Fruit fly (Drosophila melanogaster): ENCODE measurements around the gene CG43248.
A peak's percentile ranks its signal among the peaks of the same experiment; 100 is the strongest.

The CG43248 gene

DNA sequence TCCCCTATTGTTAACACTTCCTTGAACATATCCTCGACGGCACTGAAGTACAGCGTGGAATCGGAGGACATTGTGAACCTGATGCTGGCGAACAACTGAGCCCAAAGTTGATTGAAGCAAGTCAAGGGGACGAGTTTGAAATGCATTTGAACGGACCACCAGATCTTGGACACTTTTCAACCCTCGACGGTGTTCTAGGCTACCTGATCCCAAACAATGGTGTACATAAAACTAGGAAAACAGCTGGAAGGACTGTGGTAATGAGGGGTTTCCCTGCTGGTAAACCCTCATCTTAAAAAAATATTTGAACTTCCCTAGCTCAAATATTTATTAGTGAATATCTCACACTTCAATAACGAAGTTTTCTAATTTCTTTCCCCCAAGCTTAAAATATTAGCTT lies 14.3 kb downstream of the CG43248 start, which contains the start of gene CG13454:
Gene CG13454, minus strand, starts transcription at position 101 of the 400 bp plus-strand sequence.
- TF ChIP-seq fd96Ca (GFP tag; IDR thresholded peaks at IDR 0.05) (no peak), CG13204 (GFP tag; optimal IDR thresholded peaks at IDR 0.05) (no peak), EcR (GFP tag; optimal IDR thresholded peaks at IDR 0.05) (no peak), CG17806 (tag; optimal IDR thresholded peaks at IDR 0.05) (no peak), CG34367 (tag; optimal IDR thresholded peaks at IDR 0.05) (no peak), Pif1A (GFP tag; optimal IDR thresholded peaks at IDR 0.05) (no peak), CG8301 (tag; optimal IDR thresholded peaks at IDR 0.05) (no peak), CG4496 (GFP tag; IDR thresholded peaks at IDR 0.05) (no peak), CG10348 (GFP tag; IDR thresholded peaks at IDR 0.05) (no peak), D1 (tag; optimal IDR thresholded peaks at IDR 0.05) (no peak), CG12605 (GFP tag; IDR thresholded peaks at IDR 0.05) (no peak), CG15710 (tag; optimal IDR thresholded peaks at IDR 0.05) (no peak), gl (tag; optimal IDR thresholded peaks at IDR 0.05) (no peak), Ets98B (GFP tag; IDR thresholded peaks at IDR 0.05) (no peak), CG14655 (GFP tag; optimal IDR thresholded peaks at IDR 0.05) (no peak), Snoo (tag; optimal IDR thresholded peaks at IDR 0.05) (no peak)

dm6 chr3L:15516440-15516839 lies 14.8 kb downstream of the CG43248 start:
- TF ChIP-seq CG15710 (tag; optimal IDR thresholded peaks at IDR 0.05): no peak
- peak; percentile 53 for TF ChIP-seq EcR (GFP tag; optimal IDR thresholded peaks at IDR 0.05)

DNA sequence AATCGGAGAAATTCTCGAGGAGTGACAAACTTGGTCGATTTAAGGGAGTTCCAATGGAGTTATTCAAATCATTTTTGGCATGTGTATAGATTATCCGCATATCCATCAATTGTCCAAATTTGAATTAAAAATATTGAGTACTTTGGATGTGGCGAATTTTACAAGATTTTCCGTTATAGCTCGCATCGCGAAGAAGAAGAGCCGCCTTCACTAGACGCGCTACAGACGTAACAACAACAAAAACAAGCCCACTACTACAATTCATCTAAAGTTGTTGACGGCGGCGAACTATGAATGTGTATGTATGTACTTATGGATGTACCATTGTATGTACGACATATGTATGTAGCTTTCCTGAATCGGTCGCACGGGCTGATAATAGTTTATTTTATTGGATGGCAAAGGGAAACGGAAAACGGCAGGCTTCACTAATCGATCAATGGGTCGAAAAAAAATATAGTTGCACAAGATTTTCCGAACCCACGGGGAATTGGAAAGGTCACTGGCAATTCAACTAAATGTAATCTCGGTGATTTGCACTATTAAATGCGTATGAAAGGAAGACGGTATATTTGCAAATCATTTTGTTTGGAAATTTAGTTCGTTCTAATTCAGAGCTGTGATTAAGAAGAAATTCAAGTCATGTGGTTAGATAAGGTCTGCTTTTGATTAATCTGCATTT lies 16.3 kb downstream of the CG43248 start:
- TF ChIP-seq Pif1A (GFP tag; optimal IDR thresholded peaks at IDR 0.05) (no peak), CG32121 (GFP tag; IDR thresholded peaks at IDR 0.05) (0 out of 2 replicates have a peak, but pooled peaks have one; percentile 8)

DNA sequence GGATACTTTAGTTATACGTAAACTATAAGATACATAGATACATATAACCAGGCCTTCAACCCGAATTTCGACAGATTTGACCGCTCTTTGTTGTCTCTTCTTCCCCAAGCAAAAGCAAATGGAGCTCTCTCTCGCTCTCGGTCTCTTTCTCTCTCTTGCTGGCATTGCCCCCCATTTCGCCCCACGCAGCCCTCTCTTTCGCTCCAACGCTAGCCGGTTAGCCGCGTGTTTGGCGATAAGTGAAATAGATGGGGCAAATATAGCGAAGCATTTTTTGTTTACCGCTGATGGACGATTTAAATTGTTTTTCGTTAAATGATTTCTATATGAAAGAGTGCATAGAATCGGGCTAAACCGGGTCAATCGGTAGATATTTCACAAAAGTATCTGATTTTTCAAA lies 16.9 kb downstream of the CG43248 start:
- TF ChIP-seq EcR (GFP tag; optimal IDR thresholded peaks at IDR 0.05) (peak; percentile 83), CG8301 (tag; optimal IDR thresholded peaks at IDR 0.05) (no peak), CG32121 (GFP tag; IDR thresholded peaks at IDR 0.05) (peak; percentile 43; the same call in 1 of the 2 replicates), gl (tag; optimal IDR thresholded peaks at IDR 0.05) (no peak), CG12605 (GFP tag; IDR thresholded peaks at IDR 0.05) (peak; percentile 60)

DNA sequence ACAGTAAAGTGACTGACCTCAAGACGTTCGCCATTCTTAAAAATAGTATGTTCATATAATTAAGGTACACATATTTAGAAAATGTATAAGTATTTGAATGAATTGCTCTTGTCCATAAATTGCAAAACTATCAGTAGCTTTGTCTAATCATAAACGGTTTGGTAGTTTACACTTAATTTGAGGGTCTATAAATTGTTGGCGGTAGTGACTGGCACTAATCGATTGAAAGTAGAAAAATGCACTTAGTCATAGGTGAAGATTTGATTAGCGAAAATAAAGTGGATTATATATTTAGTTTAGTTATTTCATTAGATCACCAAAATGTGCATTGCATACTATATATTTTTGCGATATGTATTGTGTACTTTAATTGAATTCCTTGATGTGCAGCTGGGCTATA lies 17.5 kb downstream of the CG43248 start:
- TF ChIP-seq fd96Ca (GFP tag; IDR thresholded peaks at IDR 0.05): no peak
- TF ChIP-seq D1 (tag; optimal IDR thresholded peaks at IDR 0.05): no peak
- TF ChIP-seq CG12605 (GFP tag; IDR thresholded peaks at IDR 0.05): no peak
- TF ChIP-seq rn (GFP tag; IDR thresholded peaks at IDR 0.05): no peak
- no peak for TF ChIP-seq CG34367 (tag; optimal IDR thresholded peaks at IDR 0.05)
- no peak for TF ChIP-seq Snoo (tag; optimal IDR thresholded peaks at IDR 0.05)
- TF ChIP-seq CG15710 (tag; optimal IDR thresholded peaks at IDR 0.05): no peak
- no peak for TF ChIP-seq Pif1B (GFP tag; optimal IDR thresholded peaks at IDR 0.05)
- no peak for TF ChIP-seq EcR (GFP tag; optimal IDR thresholded peaks at IDR 0.05)

DNA sequence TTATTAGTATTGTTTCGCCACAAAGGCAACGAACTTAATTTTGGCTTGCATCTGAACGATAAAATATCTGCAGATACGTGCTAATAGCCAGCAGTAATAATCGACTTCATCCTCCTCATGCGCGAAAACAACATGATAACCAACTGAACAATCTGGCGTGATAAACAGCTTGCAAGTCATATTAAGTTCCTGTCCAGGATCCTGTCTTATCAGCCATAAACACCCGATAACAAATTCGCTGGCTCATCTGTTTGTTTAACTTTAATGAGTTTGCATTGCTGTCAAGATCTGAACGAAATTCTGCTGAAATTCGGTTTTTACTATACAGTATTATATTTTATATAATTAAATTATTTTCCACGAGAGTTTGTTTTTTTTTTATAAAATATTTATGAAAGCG lies 18.0 kb downstream of the CG43248 start:
- TF ChIP-seq CG8301 (tag; optimal IDR thresholded peaks at IDR 0.05) (no peak), CG4496 (GFP tag; IDR thresholded peaks at IDR 0.05) (no peak), CG14655 (GFP tag; optimal IDR thresholded peaks at IDR 0.05) (no peak)

- TF ChIP-seq CG14655 (GFP tag; optimal IDR thresholded peaks at IDR 0.05): no peak
- TF ChIP-seq gl (tag; optimal IDR thresholded peaks at IDR 0.05): no peak
- TF ChIP-seq CG34367 (tag; optimal IDR thresholded peaks at IDR 0.05): no peak
- peak; percentile 68 for TF ChIP-seq EcR (GFP tag; optimal IDR thresholded peaks at IDR 0.05)
- TF ChIP-seq D1 (tag; optimal IDR thresholded peaks at IDR 0.05): no peak
- TF ChIP-seq CG8301 (tag; optimal IDR thresholded peaks at IDR 0.05): no peak
- TF ChIP-seq CG15710 (tag; optimal IDR thresholded peaks at IDR 0.05): peak; percentile 2
- TF ChIP-seq Pif1A (GFP tag; optimal IDR thresholded peaks at IDR 0.05): no peak
- no peak for TF ChIP-seq CG10348 (GFP tag; IDR thresholded peaks at IDR 0.05)
- no peak for TF ChIP-seq CG12605 (GFP tag; IDR thresholded peaks at IDR 0.05)
- peak; percentile 32 for TF ChIP-seq Pif1B (GFP tag; optimal IDR thresholded peaks at IDR 0.05)
- TF ChIP-seq fd96Ca (GFP tag; IDR thresholded peaks at IDR 0.05): no peak
- no peak for TF ChIP-seq Snoo (tag; optimal IDR thresholded peaks at IDR 0.05)
- no peak for TF ChIP-seq CG9948 (tag; optimal IDR thresholded peaks at IDR 0.05)
- TF ChIP-seq Ets98B (GFP tag; IDR thresholded peaks at IDR 0.05): no peak
- TF ChIP-seq rn (GFP tag; IDR thresholded peaks at IDR 0.05): no peak
- no peak for TF ChIP-seq CG4496 (GFP tag; IDR thresholded peaks at IDR 0.05)
These were observed 19.5 kb downstream of the CG43248 start for dm6 chr3L:15511688-15512250.

dm6 chr3L:15510787-15511186 lies 20.5 kb downstream of the CG43248 start, which contains the start of gene MsrA:
Gene MsrA (plus strand): TSS chr3L:15511052.
- TF ChIP-seq EcR (GFP tag; optimal IDR thresholded peaks at IDR 0.05) (peak; percentile 1), Pif1B (GFP tag; optimal IDR thresholded peaks at IDR 0.05) (peak; percentile 15), gl (tag; optimal IDR thresholded peaks at IDR 0.05) (peak; percentile 18), Ets98B (GFP tag; IDR thresholded peaks at IDR 0.05) (no peak), CG8301 (tag; optimal IDR thresholded peaks at IDR 0.05) (no peak), CG17806 (tag; optimal IDR thresholded peaks at IDR 0.05) (no peak), rn (GFP tag; IDR thresholded peaks at IDR 0.05) (no peak), Pif1A (GFP tag; optimal IDR thresholded peaks at IDR 0.05) (peak; percentile 9), CG13204 (GFP tag; optimal IDR thresholded peaks at IDR 0.05) (no peak), CG34367 (tag; optimal IDR thresholded peaks at IDR 0.05) (no peak), CG14655 (GFP tag; optimal IDR thresholded peaks at IDR 0.05) (no peak), CG4496 (GFP tag; IDR thresholded peaks at IDR 0.05) (no peak), fd96Ca (GFP tag; IDR thresholded peaks at IDR 0.05) (no peak), CG9948 (tag; optimal IDR thresholded peaks at IDR 0.05) (no peak), CG12605 (GFP tag; IDR thresholded peaks at IDR 0.05) (peak; percentile 30; the same call in 1 of the 2 replicates)
